Worm (Caenorhabditis elegans): Measurements from ENCODE around the gene nhr-76.
A peak's percentile ranks its signal among the peaks of the same experiment; 100 is the strongest.

nhr-76 gene

ce11 chrIV:643481-643880, 16.1 kb downstream of the nhr-76 start:
- TF ChIP-seq K02D7.2 (tag; optimal IDR thresholded peaks at IDR 0.05) (no peak), pha-2 (tag; optimal IDR thresholded peaks at IDR 0.05) (no peak)

ce11 chrIV:648362-648761, 21.0 kb downstream of the nhr-76 start:
- TF ChIP-seq nfya-1 (tag; optimal IDR thresholded peaks at IDR 0.05) (no peak), ceh-34 (tag; optimal IDR thresholded peaks at IDR 0.05) (no peak), eyg-1 (tag; optimal IDR thresholded peaks at IDR 0.05) (no peak), pax-1 (tag; optimal IDR thresholded peaks at IDR 0.05) (no peak), che-1 (tag; optimal IDR thresholded peaks at IDR 0.05) (no peak), ceh-6 (GFP tag; optimal IDR thresholded peaks at IDR 0.05) (no peak), ceh-2 (tag; optimal IDR thresholded peaks at IDR 0.05) (no peak), ceh-18 (tag; optimal IDR thresholded peaks at IDR 0.05) (no peak), ttx-3 (tag; optimal IDR thresholded peaks at IDR 0.05) (no peak), tbx-7 (tag; optimal IDR thresholded peaks at IDR 0.05) (no peak), dve-1 (tag; optimal IDR thresholded peaks at IDR 0.05) (no peak), pha-4 (tag; optimal IDR thresholded peaks at IDR 0.05) (no peak), pha-2 (tag; optimal IDR thresholded peaks at IDR 0.05) (no peak), hlh-15 (tag; optimal IDR thresholded peaks at IDR 0.05) (no peak), ceh-19 (GFP tag; optimal IDR thresholded peaks at IDR 0.05) (no peak), pat-9 (tag; optimal IDR thresholded peaks at IDR 0.05) (no peak), nhr-11 (tag; optimal IDR thresholded peaks at IDR 0.05) (no peak), nhr-232 (tag; optimal IDR thresholded peaks at IDR 0.05) (no peak), Y22D7AL.16 (tag; optimal IDR thresholded peaks at IDR 0.05) (no peak), F13H6.1 (tag; optimal IDR thresholded peaks at IDR 0.05) (no peak)

- TF ChIP-seq nhr-232 (tag; optimal IDR thresholded peaks at IDR 0.05): no peak
Measured at ce11 chrIV:649365-649764, 22.0 kb downstream of the nhr-76 start, which contains the start of gene K11H12.9. K11H12.9 (plus strand) TSS chrIV:649665.

ce11 chrIV:653138-653848, 26.0 kb downstream of the nhr-76 start, which contains the start of gene K11H12.1:
K11H12.1 (minus strand) TSS chrIV:653421.
- TF ChIP-seq fkh-10 (GFP tag; optimal IDR thresholded peaks at IDR 0.05) (no peak), pag-3 (tag; optimal IDR thresholded peaks at IDR 0.05; ENCODE audit: borderline replicate concordance) (no peak), ceh-6 (GFP tag; optimal IDR thresholded peaks at IDR 0.05) (no peak), dmd-4 (tag; optimal IDR thresholded peaks at IDR 0.05; ENCODE audit: borderline replicate concordance) (no peak), ceh-34 (tag; optimal IDR thresholded peaks at IDR 0.05) (no peak), che-1 (tag; optimal IDR thresholded peaks at IDR 0.05) (no peak), K02D7.2 (tag; optimal IDR thresholded peaks at IDR 0.05) (no peak), mec-3 (tag; optimal IDR thresholded peaks at IDR 0.05; ENCODE audit: borderline replicate concordance) (no peak), rnt-1 (tag; optimal IDR thresholded peaks at IDR 0.05) (no peak)

- peak; percentile 99 for TF ChIP-seq ceh-31 (tag; optimal IDR thresholded peaks at IDR 0.05)
- peak; percentile 99 for TF ChIP-seq ceh-18 (tag; optimal IDR thresholded peaks at IDR 0.05)
- peak; percentile 88 for TF ChIP-seq fkh-10 (GFP tag; optimal IDR thresholded peaks at IDR 0.05)
- TF ChIP-seq pqm-1 (tag; optimal IDR thresholded peaks at IDR 0.05): peak; percentile 98
- TF ChIP-seq hlh-8 (tag; optimal IDR thresholded peaks at IDR 0.05): peak; percentile 93
- peak; percentile 98 for TF ChIP-seq unc-86 (tag; optimal IDR thresholded peaks at IDR 0.05)
- no peak for TF ChIP-seq pha-4 (tag; optimal IDR thresholded peaks at IDR 0.05)
- peak; percentile 65 for TF ChIP-seq ceh-30 (tag; optimal IDR thresholded peaks at IDR 0.05)
- peak; percentile 73 for TF ChIP-seq ceh-6 (GFP tag; optimal IDR thresholded peaks at IDR 0.05)
- peak; percentile 71 for TF ChIP-seq ceh-24 (tag; optimal IDR thresholded peaks at IDR 0.05)
- TF ChIP-seq C38D4.7 (GFP tag; optimal IDR thresholded peaks at IDR 0.05): peak; percentile 59
- peak; percentile 84 for TF ChIP-seq ceh-19 (GFP tag; optimal IDR thresholded peaks at IDR 0.05)
- peak; percentile 99 for TF ChIP-seq nfya-1 (tag; optimal IDR thresholded peaks at IDR 0.05)
- peak; percentile 84 for TF ChIP-seq fax-1 (tag; optimal IDR thresholded peaks at IDR 0.05)
- TF ChIP-seq ahr-1 (tag; optimal IDR thresholded peaks at IDR 0.05): peak; percentile 88
- peak; percentile 100 for TF ChIP-seq ceh-34 (tag; optimal IDR thresholded peaks at IDR 0.05)
- peak; percentile 89 for TF ChIP-seq syd-9 (tag; optimal IDR thresholded peaks at IDR 0.05)
- TF ChIP-seq hlh-30 (tag; optimal IDR thresholded peaks at IDR 0.05; ENCODE audit: insufficient read depth): peak; percentile 94
- TF ChIP-seq unc-55 (GFP tag; optimal IDR thresholded peaks at IDR 0.05): peak; percentile 84
- peak; percentile 98 for TF ChIP-seq ceh-14 (tag; optimal IDR thresholded peaks at IDR 0.05)
- peak; percentile 90 for TF ChIP-seq pros-1 (tag; optimal IDR thresholded peaks at IDR 0.05)
- peak; percentile 56 for TF ChIP-seq hlh-15 (tag; optimal IDR thresholded peaks at IDR 0.05)
- TF ChIP-seq zip-5 (tag; optimal IDR thresholded peaks at IDR 0.05): peak; percentile 82
Measured at ce11 chrIV:654526-655440, 27.4 kb downstream of the nhr-76 start, which contains the start of the genes rpl-15 and K11H12.8. rpl-15 (minus strand) TSS chrIV:654576. K11H12.8 (plus strand) TSS chrIV:655390.
